Fruit fly (Drosophila melanogaster) whole organism, embryonic: Measurements from ENCODE around the gene Aldh.

Source experiments
- BEAF-32 ChIP-seq: fragments of 200-800 bp; sonication (Bioruptor generic); optimal IDR thresholded peaks from 3 replicates; lab custom pipeline; 2017; ENCODE audit warnings: missing biosample characterization, missing genetic modification characterization, mild to moderate bottlenecking, moderate library complexity, missing genetic modification reagents
- CG1024 ChIP-seq: fragments of 200-800 bp; sonication (Bioruptor generic); IDR thresholded peaks from 2 replicates; pipeline ENCODE4 v1.3.6; 2022; ENCODE audit warnings: missing biosample characterization, missing genetic modification characterization
- CG10321 ChIP-seq: fragments of 200-800 bp; sonication (Bioruptor generic); IDR thresholded peaks from 2 replicates; pipeline ENCODE4 v1.3.6; 2022; ENCODE audit warnings: missing biosample characterization, missing genetic modification characterization
- CG10366 ChIP-seq: fragments of 200-800 bp; sonication (Bioruptor generic); IDR thresholded peaks from 2 replicates; pipeline ENCODE4 v1.3.6; 2022; ENCODE audit warnings: missing biosample characterization, missing genetic modification characterization
- CG10431 ChIP-seq: fragments of 200-800 bp; sonication (Bioruptor generic); optimal IDR thresholded peaks from 3 replicates; lab custom pipeline; 2018; ENCODE audit warnings: missing biosample characterization, mild to moderate bottlenecking, missing genetic modification characterization
- CG12155 ChIP-seq: fragments of 200-800 bp; sonication (Bioruptor generic); optimal IDR thresholded peaks from 3 replicates; lab custom pipeline; 2016; ENCODE audit warnings: missing biosample characterization, missing genetic modification characterization
- CG13424 ChIP-seq: fragments of 200-800 bp; sonication (Bioruptor generic); optimal IDR thresholded peaks from 2 replicates; lab custom pipeline; 2019; ENCODE audit warnings: missing biosample characterization, mild to moderate bottlenecking, missing genetic modification characterization, moderate library complexity
- CG13775 ChIP-seq: fragments of 200-800 bp; sonication (Bioruptor generic); optimal IDR thresholded peaks from 3 replicates; lab custom pipeline; 2017; ENCODE audit warnings: missing biosample characterization, mild to moderate bottlenecking, missing genetic modification characterization
- CG14050 ChIP-seq: fragments of 200-800 bp; sonication (Bioruptor generic); IDR thresholded peaks from 3 replicates; pipeline ENCODE4 v1.3.6; 2022; ENCODE audit warnings: missing biosample characterization, missing genetic modification characterization
- CG1792 ChIP-seq: fragments of 200-800 bp; sonication (Bioruptor generic); optimal IDR thresholded peaks from 2 replicates; lab custom pipeline; 2016; ENCODE audit warnings: missing biosample characterization, missing genetic modification characterization
- CG30020 ChIP-seq: fragments of 200-800 bp; optimal IDR thresholded peaks from 2 replicates; lab custom pipeline; 2019; ENCODE audit warnings: missing biosample characterization, mild to moderate bottlenecking, missing genetic modification characterization, moderate library complexity
- CG31441 ChIP-seq: fragments of 200-800 bp; sonication (Bioruptor generic); IDR thresholded peaks from 2 replicates; pipeline ENCODE4 v1.3.6; 2022; ENCODE audit warnings: missing biosample characterization, missing genetic modification characterization
- CG3847 ChIP-seq: fragments of 200-800 bp; sonication (Bioruptor generic); IDR thresholded peaks from 2 replicates; pipeline ENCODE4 v1.3.6; 2022; ENCODE audit warnings: missing biosample characterization, missing genetic modification characterization
- CG4707 ChIP-seq: fragments of 200-800 bp; sonication (Bioruptor generic); optimal IDR thresholded peaks from 2 replicates; lab custom pipeline; 2018; ENCODE audit warnings: missing biosample characterization, mild to moderate bottlenecking, missing genetic modification characterization, moderate library complexity
- CG6654 ChIP-seq: fragments of 200-800 bp; sonication (Bioruptor generic); optimal IDR thresholded peaks from 2 replicates; lab custom pipeline; 2017; ENCODE audit warnings: missing biosample characterization, mild to moderate bottlenecking, missing genetic modification characterization
- CG8281 ChIP-seq: fragments of 200-800 bp; sonication (Bioruptor generic); optimal IDR thresholded peaks from 2 replicates; lab custom pipeline; 2018; ENCODE audit warnings: missing biosample characterization, mild to moderate bottlenecking, missing genetic modification characterization, moderate library complexity
- CG8924 ChIP-seq: fragments of 200-800 bp; optimal IDR thresholded peaks from 3 replicates; lab custom pipeline; 2019; ENCODE audit warnings: missing biosample characterization, mild to moderate bottlenecking, missing genetic modification characterization, moderate library complexity
- CG9727 ChIP-seq: fragments of 200-800 bp; sonication (Bioruptor generic); optimal IDR thresholded peaks from 3 replicates; lab custom pipeline; 2017; ENCODE audit warnings: missing biosample characterization, mild to moderate bottlenecking, missing genetic modification characterization
- CHES-1-like ChIP-seq: fragments of 200-800 bp; sonication (Bioruptor generic); optimal IDR thresholded peaks from 2 replicates; lab custom pipeline; 2016; ENCODE audit warnings: missing biosample characterization, missing genetic modification characterization
- E2f1 ChIP-seq: fragments of 200-800 bp; sonication (Bioruptor generic); IDR thresholded peaks from 2 replicates; pipeline ENCODE4 v1.3.6; 2022; ENCODE audit warnings: missing biosample characterization, missing genetic modification characterization
- E2f2 ChIP-seq: fragments of 200-800 bp; sonication (Bioruptor generic); IDR thresholded peaks from 2 replicates; pipeline ENCODE4 v1.3.6; 2022; ENCODE audit warnings: missing biosample characterization, missing genetic modification characterization
- Fer3 ChIP-seq: fragments of 200-800 bp; sonication (Bioruptor generic); optimal IDR thresholded peaks from 2 replicates; lab custom pipeline; 2018; ENCODE audit warnings: missing biosample characterization, mild to moderate bottlenecking, missing genetic modification characterization, moderate library complexity
- GATAe ChIP-seq: fragments of 200-800 bp; sonication (Bioruptor generic); conservative IDR thresholded peaks from 2 replicates; pipeline ENCODE4 v1.3.6; 2022; ENCODE audit warnings: missing biosample characterization, missing genetic modification characterization
- Gsc ChIP-seq: fragments of 200-800 bp; sonication (Bioruptor generic); IDR thresholded peaks from 2 replicates; pipeline ENCODE4 v1.3.6; 2022; ENCODE audit warnings: missing biosample characterization, missing genetic modification characterization
- Hr51 ChIP-seq, 2 experiments: fragments of 200-800 bp; sonication (Bioruptor generic); optimal IDR thresholded peaks; 2 replicates in 1 of 2; 3 replicates in 1 of 2; lab custom pipeline; 2016 to 2018; ENCODE audit warnings: missing biosample characterization in 2 of 2, missing genetic modification characterization in 2 of 2, mild to moderate bottlenecking in 1 of 2, moderate library complexity in 1 of 2
- Hr78 ChIP-seq, 2 experiments: fragments of 200-800 bp in 1 of 2; fragments of >200 bp in 1 of 2; sonication (Bioruptor generic) in 1 of 2; optimal IDR thresholded peaks; 2 replicates each; lab custom pipeline; 2017 to 2019; ENCODE audit warnings: missing biosample characterization in 2 of 2, missing genetic modification characterization in 2 of 2, mild to moderate bottlenecking in 1 of 2, moderate library complexity in 1 of 2
- NfI ChIP-seq: fragments of 200-800 bp; sonication (Bioruptor generic); optimal IDR thresholded peaks from 3 replicates; lab custom pipeline; 2018; ENCODE audit warnings: missing biosample characterization, mild to moderate bottlenecking, missing genetic modification characterization, moderate library complexity
- Oli ChIP-seq: fragments of 200-800 bp; sonication (Bioruptor generic); optimal IDR thresholded peaks from 2 replicates; lab custom pipeline; 2018; ENCODE audit warnings: missing biosample characterization, mild to moderate bottlenecking, missing genetic modification characterization, moderate library complexity
- Poxn ChIP-seq: fragments of 200-800 bp; sonication (Bioruptor generic); IDR thresholded peaks from 2 replicates; pipeline ENCODE4 v1.3.6; 2022; ENCODE audit warnings: missing biosample characterization, missing genetic modification characterization
- Ssrp ChIP-seq: fragments of 200-800 bp; sonication (Bioruptor generic); optimal IDR thresholded peaks from 2 replicates; lab custom pipeline; 2018; ENCODE audit warnings: missing biosample characterization, mild to moderate bottlenecking, missing genetic modification characterization, moderate library complexity
- Tbp ChIP-seq: fragments of >200 bp; optimal IDR thresholded peaks from 2 replicates; lab custom pipeline; 2018; ENCODE audit warnings: missing biosample characterization, missing genetic modification characterization
- Xbp1 ChIP-seq: fragments of 200-800 bp; sonication (Bioruptor generic); optimal IDR thresholded peaks from 3 replicates; lab custom pipeline; 2016; ENCODE audit warnings: missing biosample characterization, mild to moderate bottlenecking, missing genetic modification characterization
- btn ChIP-seq: fragments of 200-800 bp; sonication (Bioruptor generic); optimal IDR thresholded peaks from 2 replicates; lab custom pipeline; 2016; ENCODE audit warnings: missing biosample characterization, missing genetic modification characterization
- chm ChIP-seq: fragments of 200-800 bp; sonication (Bioruptor generic); IDR thresholded peaks from 2 replicates; pipeline ENCODE4 v1.3.6; 2022; ENCODE audit warnings: missing biosample characterization, missing genetic modification characterization
- ci ChIP-seq: fragments of 200-800 bp; sonication (Bioruptor generic); IDR thresholded peaks from 3 replicates; pipeline ENCODE4 v1.3.6; 2022; ENCODE audit warnings: missing biosample characterization, missing genetic modification characterization
- cwo ChIP-seq: fragments of 200-800 bp; sonication (Bioruptor generic); optimal IDR thresholded peaks from 3 replicates; lab custom pipeline; 2017; ENCODE audit warnings: missing biosample characterization, missing genetic modification characterization, mild to moderate bottlenecking, moderate library complexity, missing genetic modification reagents
- en ChIP-seq: fragments of 200-800 bp; sonication (Bioruptor generic); optimal IDR thresholded peaks from 2 replicates; lab custom pipeline; 2016; ENCODE audit warnings: missing biosample characterization, missing genetic modification characterization
- hbn ChIP-seq: fragments of 200-800 bp; sonication (Bioruptor generic); IDR thresholded peaks from 2 replicates; pipeline ENCODE4 v1.3.6; 2022; ENCODE audit warnings: missing biosample characterization, missing genetic modification characterization; ENCODE audit not compliant: partially characterized antibody
- ken ChIP-seq: fragments of 200-800 bp; sonication (Bioruptor generic); IDR thresholded peaks from 3 replicates; pipeline ENCODE4 v1.3.6; 2022; ENCODE audit warnings: missing biosample characterization, missing genetic modification characterization
- lab ChIP-seq: fragments of 200-800 bp; sonication (Bioruptor generic); optimal IDR thresholded peaks from 3 replicates; lab custom pipeline; 2017; ENCODE audit warnings: missing biosample characterization, missing genetic modification characterization, mild to moderate bottlenecking, moderate library complexity, missing genetic modification reagents
- nau ChIP-seq: fragments of 200-800 bp; sonication (Bioruptor generic); optimal IDR thresholded peaks from 3 replicates; lab custom pipeline; 2017; ENCODE audit warnings: missing biosample characterization, mild to moderate bottlenecking, missing genetic modification characterization, missing genetic modification reagents
- oc ChIP-seq: fragments of 200-800 bp; sonication (Bioruptor generic); optimal IDR thresholded peaks from 2 replicates; lab custom pipeline; 2018; ENCODE audit warnings: missing biosample characterization, mild to moderate bottlenecking, missing genetic modification characterization, moderate library complexity
- prd ChIP-seq, 3 experiments: fragments of >200 bp in 2 of 3; fragments of 200-800 bp in 1 of 3; sonication (Bioruptor generic) in 1 of 3; optimal IDR thresholded peaks in 2 of 3; IDR thresholded peaks in 1 of 3; 2 replicates in 2 of 3; 3 replicates in 1 of 3; pipeline versions ENCODE4 v1.3.6 to Lab custom; 2017 to 2022; ENCODE audit warnings: missing biosample characterization in 1 of 3, missing genetic modification characterization in 1 of 3
- sqz ChIP-seq: fragments of 200-800 bp; sonication (Bioruptor generic); optimal IDR thresholded peaks from 3 replicates; lab custom pipeline; 2018; ENCODE audit warnings: missing biosample characterization, mild to moderate bottlenecking, missing genetic modification characterization
- tll ChIP-seq, 2 experiments: fragments of 200-800 bp in 1 of 2; fragments of >200 bp in 1 of 2; sonication (Bioruptor generic) in 1 of 2; optimal IDR thresholded peaks; 2 replicates each; lab custom pipeline; 2017 to 2019; ENCODE audit warnings: missing biosample characterization in 2 of 2, missing genetic modification characterization in 2 of 2, mild to moderate bottlenecking in 1 of 2, moderate library complexity in 1 of 2
- zen ChIP-seq: fragments of 200-800 bp; sonication (Bioruptor generic); optimal IDR thresholded peaks from 3 replicates; lab custom pipeline; 2018; ENCODE audit warnings: missing biosample characterization, mild to moderate bottlenecking, missing genetic modification characterization, moderate library complexity
- zen2 ChIP-seq: fragments of 200-800 bp; sonication (Bioruptor generic); IDR thresholded peaks from 3 replicates; pipeline ENCODE4 v1.3.6; 2022; ENCODE audit warnings: missing biosample characterization, missing genetic modification characterization; ENCODE audit not compliant: partially characterized antibody
- zf30C ChIP-seq: fragments of 200-800 bp; sonication (Bioruptor generic); optimal IDR thresholded peaks from 3 replicates; lab custom pipeline; 2018; ENCODE audit warnings: missing biosample characterization, mild to moderate bottlenecking, missing genetic modification characterization

Aldh gene

DNA sequence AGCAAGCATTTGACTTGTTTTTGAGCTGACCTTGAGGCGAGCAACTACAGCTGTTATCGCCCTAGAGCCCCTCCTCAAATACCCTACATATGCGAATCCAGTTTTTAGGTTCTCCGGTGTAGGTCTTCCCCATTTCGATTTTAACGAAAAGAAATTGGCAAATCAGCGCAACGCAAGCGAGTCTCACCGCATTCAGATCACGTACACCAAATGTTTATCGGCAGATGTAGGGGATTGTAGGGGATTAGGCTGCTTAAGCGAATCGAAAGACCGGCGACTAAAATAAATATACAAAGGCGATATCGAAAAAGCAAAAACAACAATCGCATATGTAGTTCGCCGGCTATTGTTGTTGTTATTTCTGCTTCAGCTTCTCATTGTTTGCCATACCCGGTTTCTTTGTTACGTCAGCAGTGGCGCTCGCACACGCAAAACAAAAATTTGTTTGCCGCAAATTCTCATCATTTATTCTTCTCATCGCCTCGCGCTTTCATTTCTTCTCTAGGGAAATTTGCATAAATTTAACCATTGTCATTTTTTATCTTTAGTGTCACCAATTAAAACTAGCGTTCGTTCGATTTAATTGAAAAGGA, 920 bp downstream of the Aldh start (continued):
- TF ChIP-seq NfI (peak; percentile 66), chm (no peak; the same call in 1 of the 2 replicates), CG10366 (peak; percentile 58), CG8281 (tag; lab: Kevin White, UChicago) (peak; percentile 21), CG1024 (no peak), CG9727 (peak; percentile 57), zf30C (GFP tag; lab: Kevin White, UChicago) (no peak), CG13424 (tag; lab: Kevin White, UChicago) (peak; percentile 9), Fer3 (tag; lab: Kevin White, UChicago) (peak; percentile 78), zen2 (GFP tag; lab: Robert Waterston, UW) (no peak), ci (0 out of 3 replicates have a peak, but pooled peaks have one; percentile 32), prd (optimal IDR thresholded peaks at IDR 0.05; lab: Kevin White, UChicago) (no peak), prd (GFP tag; IDR thresholded peaks at IDR 0.05; lab: Robert Waterston, UW) (peak; percentile 66), E2f2 (GFP tag; lab: Robert Waterston, UW) (no peak), CG13775 (GFP tag; lab: Kevin White, UChicago) (peak; percentile 51), CG1792 (GFP tag; lab: Kevin White, UChicago) (peak; percentile 64), CG30020 (tag; lab: Kevin White, UChicago) (no peak), Tbp (GFP tag; lab: Kevin White, UChicago) (no peak), CG10321 (no peak), oc (tag; lab: Kevin White, UChicago) (peak; percentile 23), Ssrp (no peak), CG14050 (GFP tag; lab: Robert Waterston, UW) (peak; percentile 50; the same call in 1 of the 3 replicates), Gsc (GFP tag; lab: Robert Waterston, UW) (no peak), tll (GFP tag; optimal IDR thresholded peaks at IDR 0.05; lab: Kevin White, UChicago) (no peak), CHES-1-like (peak; percentile 87), Hr78 (GFP tag; optimal IDR thresholded peaks at IDR 0.05; lab: Kevin White, UChicago) (no peak), CG12155 (peak; percentile 81), CG10431 (GFP tag; lab: Kevin White, UChicago) (no peak), Hr51 (GFP tag; optimal IDR thresholded peaks at IDR 0.05; lab: Kevin White, UChicago) (peak; percentile 53 to 58), nau (GFP tag; lab: Kevin White, UChicago) (peak; percentile 29), en (GFP tag; lab: Kevin White, UChicago) (no peak), CG31441 (GFP tag; lab: Robert Waterston, UW) (0 out of 2 replicates have a peak, but pooled peaks have one; percentile 19), cwo (GFP tag; lab: Kevin White, UChicago) (peak; percentile 69), Xbp1 (GFP tag; lab: Kevin White, UChicago) (peak; percentile 72), hbn (GFP tag; lab: Robert Waterston, UW) (no peak), sqz (no peak), CG3847 (peak; percentile 75), btn (GFP tag; lab: Kevin White, UChicago) (no peak), CG8924 (tag; lab: Kevin White, UChicago) (peak; percentile 51), Poxn (GFP tag; lab: Robert Waterston, UW) (no peak), zen (tag; lab: Kevin White, UChicago) (peak; percentile 21), CG4707 (no peak), CG6654 (GFP tag; lab: Kevin White, UChicago) (no peak), E2f1 (peak; percentile 69), ken (GFP tag; lab: Robert Waterston, UW) (0 out of 3 replicates have a peak, but pooled peaks have one; percentile 54), Oli (tag; lab: Kevin White, UChicago) (peak; percentile 68), GATAe (GFP tag; lab: Robert Waterston, UW) (0 out of 2 replicates have a peak, but pooled peaks have one; percentile 23), BEAF-32 (no peak), lab (GFP tag; lab: Kevin White, UChicago) (peak; percentile 85)
